Fruit fly (Drosophila melanogaster): ENCODE measurements around the gene ttk.
A peak's percentile ranks its signal among the peaks of the same experiment; 100 is the strongest.

The ttk gene

dm6 chr3R:31726286-31726685 lies 12.6 kb downstream of the ttk start (continued):
- TF ChIP-seq CG1603 (tag; optimal IDR thresholded peaks at IDR 0.05) = peak; percentile 3
- TF ChIP-seq Hmr (GFP tag; optimal IDR thresholded peaks at IDR 0.05) = no peak

dm6 chr3R:31727773-31728172 lies 14.1 kb downstream of the ttk start:
- TF ChIP-seq CG6272 (GFP tag; IDR thresholded peaks at IDR 0.05) (peak; percentile 51; the same call in 1 of the 2 replicates), Taf1 (GFP tag; IDR thresholded peaks at IDR 0.05) (no peak), CG2129 (GFP tag; IDR thresholded peaks at IDR 0.05; ENCODE audit: partially characterized antibody) (no peak), chm (GFP tag; IDR thresholded peaks at IDR 0.05) (peak; percentile 40; the same call in 1 of the 2 replicates), Oli (tag; optimal IDR thresholded peaks at IDR 0.05) (no peak), ttk (GFP tag; IDR thresholded peaks at IDR 0.05) (peak; percentile 41; the same call in 1 of the 2 replicates), Oaz (GFP tag; IDR thresholded peaks at IDR 0.05) (0 out of 2 replicates have a peak, but pooled peaks have one; percentile 26), CG3995 (GFP tag; optimal IDR thresholded peaks at IDR 0.05) (no peak), CG5953 (GFP tag; IDR thresholded peaks at IDR 0.05) (peak; percentile 41; the same call in 1 of the 2 replicates), CG11247 (GFP tag; IDR thresholded peaks at IDR 0.05) (no peak), fu2 (GFP tag; optimal IDR thresholded peaks at IDR 0.05) (no peak), Ets65A (GFP tag) (peak; percentile 77), CG2120 (GFP tag; optimal IDR thresholded peaks at IDR 0.05) (no peak), Med (GFP tag) (peak; percentile 26), D (optimal IDR thresholded peaks at IDR 0.05) (no peak), D (GFP tag; optimal IDR thresholded peaks at IDR 0.05) (no peak), Scr (GFP tag; IDR thresholded peaks at IDR 0.05; ENCODE audit: partially characterized antibody) (no peak), Eip74EF (GFP tag; optimal IDR thresholded peaks at IDR 0.05) (no peak), CG16779 (GFP tag; IDR thresholded peaks at IDR 0.05) (no peak)

dm6 chr3R:31736776-31737175 lies 23.1 kb downstream of the ttk start, which contains the start of the genes CstF50 and CG11563:
TSS of gene CstF50 (minus strand) at chr3R:31736963.
TSS of gene CG11563 (plus strand) at chr3R:31737035.
- TF ChIP-seq CG1603 (tag; optimal IDR thresholded peaks at IDR 0.05) = peak; percentile 49
- TF ChIP-seq trh (GFP tag; optimal IDR thresholded peaks at IDR 0.05) = no peak
- TF ChIP-seq row (GFP tag; IDR thresholded peaks at IDR 0.05) = no peak; the same call in 2 of the 3 replicates
- TF ChIP-seq CG14710 (tag; optimal IDR thresholded peaks at IDR 0.05) = peak; percentile 25
- TF ChIP-seq CG13894 (tag; optimal IDR thresholded peaks at IDR 0.05) = no peak
- TF ChIP-seq CG11456 (GFP tag; IDR thresholded peaks at IDR 0.05) = no peak
- peak; percentile 74 for TF ChIP-seq pzg (GFP tag; optimal IDR thresholded peaks at IDR 0.05)
- no peak for TF ChIP-seq MTF-1 (GFP tag; optimal IDR thresholded peaks at IDR 0.05; ENCODE audit: borderline replicate concordance)
- no peak for TF ChIP-seq CG14965 (GFP tag; optimal IDR thresholded peaks at IDR 0.05; ENCODE audit: borderline replicate concordance)
- TF ChIP-seq Camta (GFP tag; optimal IDR thresholded peaks at IDR 0.05) = no peak
- peak; percentile 73 for TF ChIP-seq CG15514 (GFP tag; optimal IDR thresholded peaks at IDR 0.05)
- peak; percentile 46 for TF ChIP-seq Scr (GFP tag; IDR thresholded peaks at IDR 0.05; ENCODE audit: partially characterized antibody)
- TF ChIP-seq Bdp1 (GFP tag; optimal IDR thresholded peaks at IDR 0.05) = no peak
- peak; percentile 81; the same call in 1 of the 3 replicates for TF ChIP-seq CG34422 (GFP tag; IDR thresholded peaks at IDR 0.05)
- TF ChIP-seq CG18262 (tag; optimal IDR thresholded peaks at IDR 0.05) = no peak
- TF ChIP-seq YL-1 (GFP tag; optimal IDR thresholded peaks at IDR 0.05) = peak; percentile 85
- no peak for TF ChIP-seq gcm (GFP tag; optimal IDR thresholded peaks at IDR 0.05)
- no peak for TF ChIP-seq bigmax (GFP tag; optimal IDR thresholded peaks at IDR 0.05)
- peak; percentile 47 for TF ChIP-seq MESR4 (GFP tag; optimal IDR thresholded peaks at IDR 0.05)
- TF ChIP-seq zfh1 (GFP tag; IDR thresholded peaks at IDR 0.05) = no peak
- peak; percentile 7 for TF ChIP-seq CG9437 (GFP tag; optimal IDR thresholded peaks at IDR 0.05)
- TF ChIP-seq CG15696 (tag; optimal IDR thresholded peaks at IDR 0.05) = no peak
- no peak for TF ChIP-seq CG15011 (GFP tag; optimal IDR thresholded peaks at IDR 0.05)
- TF ChIP-seq CG16813 (GFP tag; IDR thresholded peaks at IDR 0.05; ENCODE audit: partially characterized antibody) = no peak; the same call in 2 of the 3 replicates
- TF ChIP-seq Bgb (GFP tag; IDR thresholded peaks at IDR 0.05; ENCODE audit: partially characterized antibody) = peak; percentile 28; the same call in 1 of the 2 replicates
- TF ChIP-seq CG30020 (tag; optimal IDR thresholded peaks at IDR 0.05) = peak; percentile 21
- TF ChIP-seq H15 (GFP tag; IDR thresholded peaks at IDR 0.05) = no peak
- peak; percentile 49; the same call in 2 of the 3 replicates for TF ChIP-seq CG34224 (GFP tag; IDR thresholded peaks at IDR 0.05; ENCODE audit: partially characterized antibody)
- TF ChIP-seq Spps (tag; optimal IDR thresholded peaks at IDR 0.05) = no peak

Measured in whole organism, embryonic.